Worm (Caenorhabditis elegans): ENCODE measurements around the gene rpoa-1.

DNA sequence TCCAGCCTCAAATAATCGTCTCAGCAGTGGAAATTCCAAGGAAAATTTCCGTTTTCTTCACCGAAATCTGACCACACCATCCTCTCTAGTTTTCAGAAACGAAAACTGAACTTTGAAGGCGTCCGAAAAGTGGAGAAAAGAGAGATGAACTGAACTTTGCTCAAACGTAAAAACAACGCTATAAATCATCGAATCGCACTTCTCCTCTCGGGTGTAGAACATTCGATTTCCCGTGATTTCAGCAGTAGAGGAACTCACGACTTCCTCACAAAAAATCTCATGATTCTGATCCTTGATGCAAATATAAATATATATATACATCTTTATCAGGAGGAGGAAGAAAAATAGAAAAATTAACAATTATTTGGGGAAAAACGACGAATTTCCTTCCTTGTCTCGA is 19.4 kb downstream of the rpoa-1 start:
- TF ChIP-seq R02D3.7 (tag; optimal IDR thresholded peaks at IDR 0.05) (no peak), pha-4 (GFP tag; IDR thresholded peaks at IDR 0.05) (no peak), pha-4 (tag; optimal IDR thresholded peaks at IDR 0.05) (no peak), dmd-6 (GFP tag; IDR thresholded peaks at IDR 0.05) (no peak), unc-62 (GFP tag; optimal IDR thresholded peaks at IDR 0.05 in 1 of 2) (no peak), unc-62 (tag; optimal IDR thresholded peaks at IDR 0.05) (no peak), jun-1 (tag; optimal IDR thresholded peaks at IDR 0.05) (no peak), ztf-11 (tag; optimal IDR thresholded peaks at IDR 0.05) (no peak), fkh-10 (GFP tag; optimal IDR thresholded peaks at IDR 0.05) (no peak), cey-2 (tag; optimal IDR thresholded peaks at IDR 0.05; ENCODE audit: borderline replicate concordance, insufficient read depth) (no peak), hif-1 (tag; optimal IDR thresholded peaks at IDR 0.05) (no peak)
